Worm (Caenorhabditis elegans) whole organism, early embryonic: ENCODE results near the gene prx-14.

Experiments
- B0310.2 ChIP-seq: sonication (generic microtip); optimal IDR thresholded peaks from 2 replicates; lab custom pipeline; 2016; ENCODE audit warnings: mild to moderate bottlenecking, missing genetic modification characterization, missing compliant biosample characterization
- ama-1 ChIP-seq: fragments of 150-350 bp; optimal IDR thresholded peaks from 2 replicates; lab custom pipeline; 2014
- ets-7 ChIP-seq: sonication (generic microtip); optimal IDR thresholded peaks from 2 replicates; lab custom pipeline; 2016; ENCODE audit warnings: missing genotype, missing genetic modification characterization, missing compliant biosample characterization
- hmg-4 ChIP-seq: fragments of 200-800 bp; sonication (Bioruptor generic); optimal IDR thresholded peaks from 2 replicates; lab custom pipeline; 2018; ENCODE audit warnings: mild to moderate bottlenecking, missing genetic modification characterization, missing compliant biosample characterization
- sea-1 ChIP-seq: fragments of 200-800 bp; sonication (Bioruptor generic); conservative IDR thresholded peaks from 2 replicates; pipeline ENCODE4 v1.3.6; 2022; ENCODE audit warnings: missing genetic modification characterization, missing compliant biosample characterization
- tbx-11 ChIP-seq: fragments of 200-800 bp; sonication (Bioruptor generic); IDR thresholded peaks from 2 replicates; pipeline ENCODE4 v1.3.6; 2022; ENCODE audit warnings: missing genetic modification characterization, missing compliant biosample characterization

ce11 chrIV:11178495-11178894 lies 4.4 kb upstream of the prx-14 start, which contains the start of gene C08F8.9:
- TF ChIP-seq hmg-4 (GFP tag; lab: Kevin White, UChicago) (no peak), ama-1 (lab: Kevin White, UChicago) (no peak), B0310.2 (tag; lab: Kevin White, UChicago) (no peak), ets-7 (tag; lab: Kevin White, UChicago) (no peak), sea-1 (GFP tag; lab: Robert Waterston, UW) (no peak), tbx-11 (GFP tag; lab: Robert Waterston, UW) (no peak)
